Worm (Caenorhabditis elegans) whole organism, late embryonic: Measurements from ENCODE around the gene dnj-10.

Experiments
- T23F11.4 ChIP-seq: fragments of 200-800 bp; sonication (Bioruptor generic); optimal IDR thresholded peaks from 2 replicates; lab custom pipeline; 2018; ENCODE audit warnings: mild to moderate bottlenecking, missing genetic modification characterization, missing compliant biosample characterization
- dmd-4 ChIP-seq: sonication (generic microtip); optimal IDR thresholded peaks from 2 replicates; lab custom pipeline; 2016; ENCODE audit warnings: borderline replicate concordance, missing genetic modification characterization, missing compliant biosample characterization
- dve-1 ChIP-seq: sonication (generic microtip); optimal IDR thresholded peaks from 2 replicates; lab custom pipeline; 2017; ENCODE audit warnings: antibody characterized with exemption, mild to moderate bottlenecking, missing genetic modification characterization, missing compliant biosample characterization
- elt-2 ChIP-seq: sonication (generic microtip); optimal IDR thresholded peaks from 2 replicates; lab custom pipeline; 2016; ENCODE audit warnings: missing genetic modification reagents, missing genetic modification characterization, missing compliant biosample characterization
- hlh-8 ChIP-seq: sonication (generic microtip); optimal IDR thresholded peaks from 2 replicates; lab custom pipeline; 2016; ENCODE audit warnings: missing genotype, missing genetic modification characterization, missing compliant biosample characterization
- nhr-11 ChIP-seq: fragments of 150-350 bp; optimal IDR thresholded peaks from 2 replicates; lab custom pipeline; 2014; ENCODE audit warnings: missing biosample characterization, missing genetic modification characterization
- nhr-232 ChIP-seq: sonication (generic microtip); optimal IDR thresholded peaks from 2 replicates; lab custom pipeline; 2016; ENCODE audit warnings: missing genetic modification characterization, missing compliant biosample characterization
- pag-3 ChIP-seq: sonication (generic microtip); optimal IDR thresholded peaks from 2 replicates; lab custom pipeline; 2016; ENCODE audit warnings: missing compliant biosample characterization, missing genetic modification characterization, borderline replicate concordance
- pha-4 ChIP-seq: fragments of 150-350 bp; optimal IDR thresholded peaks from 2 replicates; lab custom pipeline; 2018; ENCODE audit warnings: missing biosample characterization, missing genetic modification reagents, missing genetic modification characterization
- sox-2 ChIP-seq: fragments of 200-800 bp; sonication (Bioruptor generic); IDR thresholded peaks from 2 replicates; pipeline ENCODE4 v1.3.6; 2022; ENCODE audit warnings: missing genetic modification reagents, missing genetic modification characterization, missing compliant biosample characterization
- unc-86 ChIP-seq: sonication (generic microtip); optimal IDR thresholded peaks from 2 replicates; lab custom pipeline; 2016; ENCODE audit warnings: missing genetic modification characterization, missing compliant biosample characterization

DNA sequence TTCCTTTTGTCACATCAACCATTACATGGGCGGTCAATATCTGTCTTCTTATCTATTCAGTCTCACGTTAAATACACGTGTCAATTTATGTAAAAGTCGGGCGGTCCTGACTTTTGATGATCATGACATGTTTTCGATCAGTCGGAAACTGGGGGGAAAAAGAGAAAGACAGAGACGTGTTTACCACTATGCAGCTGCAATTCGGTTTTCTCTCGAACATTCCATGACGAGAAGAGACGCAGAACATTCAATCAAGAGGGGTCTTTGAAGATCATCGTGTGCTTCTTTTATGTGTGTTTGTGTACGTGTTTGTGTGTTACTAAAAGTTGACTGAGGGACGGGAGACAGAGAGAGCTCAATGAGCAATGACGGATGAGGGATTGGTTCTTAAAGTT lies 27.4 kb downstream of the dnj-10 start:
- no peak for TF ChIP-seq nhr-232 (tag; lab: Kevin White, UChicago)
- no peak for TF ChIP-seq pha-4
- no peak for TF ChIP-seq nhr-11 (tag; lab: Kevin White, UChicago)
- no peak for TF ChIP-seq sox-2 (GFP tag; lab: Robert Waterston, UW)
- TF ChIP-seq elt-2 (tag; lab: Kevin White, UChicago): peak; percentile 69
- no peak for TF ChIP-seq dmd-4 (tag; lab: Kevin White, UChicago)
- peak; percentile 42 for TF ChIP-seq T23F11.4 (GFP tag; lab: Kevin White, UChicago)
- TF ChIP-seq dve-1: peak; percentile 62
- TF ChIP-seq pag-3 (tag; lab: Kevin White, UChicago): no peak
- TF ChIP-seq hlh-8 (tag; lab: Kevin White, UChicago): peak; percentile 33
- TF ChIP-seq unc-86 (tag; lab: Kevin White, UChicago): no peak
